Fruit fly (Drosophila melanogaster) whole organism, embryonic: ENCODE measurements around the gene Cpr67Fb.

Source experiments
- ATbp ChIP-seq: fragments of 200-800 bp; sonication (Bioruptor generic); optimal IDR thresholded peaks from 2 replicates; lab custom pipeline; 2017; ENCODE audit warnings: missing biosample characterization, mild to moderate bottlenecking, missing genetic modification characterization, missing genetic modification reagents
- CG10209 ChIP-seq: fragments of 200-800 bp; sonication (Bioruptor generic); optimal IDR thresholded peaks from 3 replicates; lab custom pipeline; 2017; ENCODE audit warnings: missing biosample characterization, mild to moderate bottlenecking, missing genetic modification characterization, missing genetic modification reagents
- CG1024 ChIP-seq: fragments of 200-800 bp; sonication (Bioruptor generic); IDR thresholded peaks from 2 replicates; pipeline ENCODE4 v1.3.6; 2022; ENCODE audit warnings: missing biosample characterization, missing genetic modification characterization
- CG10321 ChIP-seq: fragments of 200-800 bp; sonication (Bioruptor generic); IDR thresholded peaks from 2 replicates; pipeline ENCODE4 v1.3.6; 2022; ENCODE audit warnings: missing biosample characterization, missing genetic modification characterization
- CG10431 ChIP-seq: fragments of 200-800 bp; sonication (Bioruptor generic); optimal IDR thresholded peaks from 3 replicates; lab custom pipeline; 2018; ENCODE audit warnings: missing biosample characterization, mild to moderate bottlenecking, missing genetic modification characterization
- CG10979 ChIP-seq: fragments of 200-800 bp; sonication (Bioruptor generic); optimal IDR thresholded peaks from 2 replicates; lab custom pipeline; 2018; ENCODE audit warnings: missing biosample characterization, mild to moderate bottlenecking, missing genetic modification characterization, moderate library complexity
- CG12104 ChIP-seq: fragments of 200-800 bp; sonication (Bioruptor generic); optimal IDR thresholded peaks from 3 replicates; lab custom pipeline; 2016; ENCODE audit warnings: missing biosample characterization, missing genetic modification characterization
- CG12236 ChIP-seq: fragments of 200-800 bp; sonication (Bioruptor generic); optimal IDR thresholded peaks from 2 replicates; lab custom pipeline; 2016; ENCODE audit warnings: missing biosample characterization, missing genetic modification characterization
- CG15696 ChIP-seq: fragments of 200-800 bp; sonication (Bioruptor generic); optimal IDR thresholded peaks from 2 replicates; lab custom pipeline; 2019; ENCODE audit warnings: missing biosample characterization, mild to moderate bottlenecking, missing genetic modification characterization, moderate library complexity
- CG1647 ChIP-seq: fragments of 200-800 bp; sonication (Bioruptor generic); optimal IDR thresholded peaks from 3 replicates; lab custom pipeline; 2016; ENCODE audit warnings: missing biosample characterization, missing genetic modification characterization
- CG17568 ChIP-seq: fragments of 200-800 bp; sonication (Bioruptor generic); optimal IDR thresholded peaks from 2 replicates; lab custom pipeline; 2018; ENCODE audit warnings: missing biosample characterization, mild to moderate bottlenecking, missing genetic modification characterization, moderate library complexity
- CG1832 ChIP-seq: fragments of 200-800 bp; sonication (Bioruptor generic); optimal IDR thresholded peaks from 2 replicates; lab custom pipeline; 2017; ENCODE audit warnings: missing biosample characterization, mild to moderate bottlenecking, missing genetic modification characterization, inconsistent platforms
- CG2116 ChIP-seq: fragments of 200-800 bp; sonication (Bioruptor generic); optimal IDR thresholded peaks from 3 replicates; lab custom pipeline; 2018; ENCODE audit warnings: missing biosample characterization, mild to moderate bottlenecking, missing genetic modification characterization
- CG2199 ChIP-seq: fragments of 200-800 bp; sonication (Bioruptor generic); IDR thresholded peaks from 3 replicates; pipeline ENCODE4 v1.3.6; 2022; ENCODE audit warnings: missing biosample characterization, missing genetic modification characterization
- CG33557 ChIP-seq: fragments of 200-800 bp; sonication (Bioruptor generic); optimal IDR thresholded peaks from 2 replicates; lab custom pipeline; 2019; ENCODE audit warnings: missing biosample characterization, mild to moderate bottlenecking, missing genetic modification characterization, moderate library complexity
- CG3407 ChIP-seq: fragments of 200-800 bp; sonication (Bioruptor generic); optimal IDR thresholded peaks from 2 replicates; lab custom pipeline; 2018; ENCODE audit warnings: missing biosample characterization, mild to moderate bottlenecking, missing genetic modification characterization
- CG4424 ChIP-seq: fragments of 200-800 bp; sonication (Bioruptor generic); optimal IDR thresholded peaks from 3 replicates; lab custom pipeline; 2016; ENCODE audit warnings: missing biosample characterization, missing genetic modification characterization
- CG8290 ChIP-seq, 3 experiments: fragments of 200-800 bp; sonication (Bioruptor generic); optimal IDR thresholded peaks; 2 replicates each; lab custom pipeline; 2016 to 2019; ENCODE audit warnings: missing biosample characterization in 3 of 3, missing genetic modification characterization in 3 of 3, mild to moderate bottlenecking in 2 of 3, moderate library complexity in 1 of 3
- CG8388 ChIP-seq: fragments of 200-800 bp; sonication (Bioruptor generic); optimal IDR thresholded peaks from 2 replicates; lab custom pipeline; 2019; ENCODE audit warnings: missing biosample characterization, mild to moderate bottlenecking, missing genetic modification characterization, moderate library complexity
- CG8924 ChIP-seq: fragments of 200-800 bp; optimal IDR thresholded peaks from 3 replicates; lab custom pipeline; 2019; ENCODE audit warnings: missing biosample characterization, mild to moderate bottlenecking, missing genetic modification characterization, moderate library complexity
- CHES-1-like ChIP-seq: fragments of 200-800 bp; sonication (Bioruptor generic); optimal IDR thresholded peaks from 2 replicates; lab custom pipeline; 2016; ENCODE audit warnings: missing biosample characterization, missing genetic modification characterization
- CTCF ChIP-seq: fragments of 200-800 bp; sonication (Bioruptor generic); optimal IDR thresholded peaks from 2 replicates; lab custom pipeline; 2017; ENCODE audit warnings: missing biosample characterization, mild to moderate bottlenecking, missing genetic modification characterization, moderate library complexity
- CoRest ChIP-seq: fragments of 200-800 bp; sonication (Bioruptor generic); optimal IDR thresholded peaks from 3 replicates; lab custom pipeline; 2018; ENCODE audit warnings: missing biosample characterization, mild to moderate bottlenecking, missing genetic modification characterization, moderate library complexity
- Dad ChIP-seq: fragments of 200-800 bp; sonication (Bioruptor generic); optimal IDR thresholded peaks from 3 replicates; lab custom pipeline; 2016; ENCODE audit warnings: missing biosample characterization, missing genetic modification characterization
- NC2α ChIP-seq: fragments of 200-800 bp; sonication (Bioruptor generic); optimal IDR thresholded peaks from 2 replicates; lab custom pipeline; 2016; ENCODE audit warnings: missing biosample characterization, missing genetic modification characterization
- Pdp1 ChIP-seq, 2 experiments: fragments of 200-800 bp; sonication (Bioruptor generic); optimal IDR thresholded peaks; 3 replicates each; lab custom pipeline; 2016; ENCODE audit warnings: missing biosample characterization in 2 of 2, missing genetic modification characterization in 2 of 2, mild to moderate bottlenecking in 1 of 2, moderate library complexity in 1 of 2
- Ssrp ChIP-seq: fragments of 200-800 bp; sonication (Bioruptor generic); optimal IDR thresholded peaks from 2 replicates; lab custom pipeline; 2018; ENCODE audit warnings: missing biosample characterization, mild to moderate bottlenecking, missing genetic modification characterization, moderate library complexity
- ash1 ChIP-seq: fragments of 200-800 bp; sonication (Bioruptor generic); optimal IDR thresholded peaks from 2 replicates; lab custom pipeline; 2018; ENCODE audit warnings: missing biosample characterization, mild to moderate bottlenecking, missing genetic modification characterization
- bab2 ChIP-seq: fragments of 200-800 bp; sonication (Bioruptor generic); optimal IDR thresholded peaks from 2 replicates; lab custom pipeline; 2016; ENCODE audit warnings: missing biosample characterization, missing genetic modification characterization
- bsh ChIP-seq, 2 experiments: fragments of 200-800 bp; sonication (Bioruptor generic); optimal IDR thresholded peaks; 2 replicates each; lab custom pipeline; 2017 to 2018; ENCODE audit warnings: mild to moderate bottlenecking in 2 of 2, missing biosample characterization in 2 of 2, missing genetic modification characterization in 2 of 2, moderate library complexity in 1 of 2
- chif ChIP-seq, 2 experiments: fragments of 200-800 bp; sonication (Bioruptor generic); optimal IDR thresholded peaks; 3 replicates each; lab custom pipeline; 2016; ENCODE audit warnings: missing biosample characterization in 2 of 2, missing genetic modification characterization in 2 of 2
- chm ChIP-seq: fragments of 200-800 bp; sonication (Bioruptor generic); IDR thresholded peaks from 2 replicates; pipeline ENCODE4 v1.3.6; 2022; ENCODE audit warnings: missing biosample characterization, missing genetic modification characterization
- ci ChIP-seq: fragments of 200-800 bp; sonication (Bioruptor generic); IDR thresholded peaks from 3 replicates; pipeline ENCODE4 v1.3.6; 2022; ENCODE audit warnings: missing biosample characterization, missing genetic modification characterization
- dm ChIP-seq: fragments of 200-800 bp; sonication (Bioruptor generic); optimal IDR thresholded peaks from 3 replicates; lab custom pipeline; 2016; ENCODE audit warnings: missing biosample characterization, missing genetic modification characterization
- dmrt11E ChIP-seq: fragments of 200-800 bp; sonication (Bioruptor generic); optimal IDR thresholded peaks from 3 replicates; lab custom pipeline; 2018; ENCODE audit warnings: missing biosample characterization, mild to moderate bottlenecking, missing genetic modification characterization, moderate library complexity
- gcm ChIP-seq: fragments of 200-800 bp; sonication (Bioruptor generic); optimal IDR thresholded peaks from 2 replicates; lab custom pipeline; 2019; ENCODE audit warnings: missing biosample characterization, mild to moderate bottlenecking, missing genetic modification characterization, moderate library complexity
- gem ChIP-seq: fragments of 200-800 bp; sonication (Bioruptor generic); optimal IDR thresholded peaks from 2 replicates; lab custom pipeline; 2019; ENCODE audit warnings: missing biosample characterization, mild to moderate bottlenecking, missing genetic modification characterization, moderate library complexity
- grn ChIP-seq: fragments of 200-800 bp; sonication (Bioruptor generic); optimal IDR thresholded peaks from 3 replicates; lab custom pipeline; 2017; ENCODE audit warnings: missing biosample characterization, missing genetic modification characterization
- gsb-n ChIP-seq: fragments of 200-800 bp; sonication (Bioruptor generic); optimal IDR thresholded peaks from 3 replicates; lab custom pipeline; 2018; ENCODE audit warnings: missing biosample characterization, mild to moderate bottlenecking, missing genetic modification characterization
- kni ChIP-seq: fragments of 200-800 bp; sonication (Bioruptor generic); optimal IDR thresholded peaks from 3 replicates; lab custom pipeline; 2017; ENCODE audit warnings: mild to moderate bottlenecking, missing biosample characterization, missing genetic modification reagents, missing genetic modification characterization
- knrl ChIP-seq: fragments of 200-800 bp; sonication (Bioruptor generic); IDR thresholded peaks from 3 replicates; pipeline ENCODE4 v1.3.6; 2022; ENCODE audit warnings: missing biosample characterization, missing genetic modification characterization; ENCODE audit not compliant: partially characterized antibody
- lola ChIP-seq, 3 experiments: fragments of >200 bp in 2 of 3; fragments of 200-800 bp in 1 of 3; sonication (Bioruptor generic) in 1 of 3; optimal IDR thresholded peaks; 2 replicates each; lab custom pipeline; 2017 to 2019; ENCODE audit warnings: missing biosample characterization in 3 of 3, missing genetic modification characterization in 3 of 3, mild to moderate bottlenecking in 1 of 3, moderate library complexity in 1 of 3
- lov ChIP-seq, 2 experiments: fragments of 200-800 bp in 1 of 2; fragments of >200 bp in 1 of 2; sonication (Bioruptor generic) in 1 of 2; IDR thresholded peaks in 1 of 2; optimal IDR thresholded peaks in 1 of 2; 2 replicates in 1 of 2; 3 replicates in 1 of 2; pipeline versions ENCODE4 v1.3.6 to Lab custom; 2017 to 2022; ENCODE audit warnings: missing biosample characterization in 1 of 2, missing genetic modification characterization in 1 of 2
- nerfin-1 ChIP-seq: fragments of 200-800 bp; sonication (Bioruptor generic); optimal IDR thresholded peaks from 3 replicates; lab custom pipeline; 2019; ENCODE audit warnings: missing biosample characterization, mild to moderate bottlenecking, missing genetic modification characterization, moderate library complexity
- sens ChIP-seq: fragments of 200-800 bp; sonication (Bioruptor generic); peaks from one replicate; lab custom pipeline; 2016; ENCODE audit warnings: missing biosample characterization, missing genetic modification characterization
- sqz ChIP-seq: fragments of 200-800 bp; sonication (Bioruptor generic); optimal IDR thresholded peaks from 3 replicates; lab custom pipeline; 2018; ENCODE audit warnings: missing biosample characterization, mild to moderate bottlenecking, missing genetic modification characterization
- stwl ChIP-seq: fragments of 200-800 bp; sonication (Bioruptor generic); optimal IDR thresholded peaks from 3 replicates; lab custom pipeline; 2018; ENCODE audit warnings: missing biosample characterization, mild to moderate bottlenecking, missing genetic modification characterization, moderate library complexity
- trem ChIP-seq: fragments of 200-800 bp; optimal IDR thresholded peaks from 3 replicates; lab custom pipeline; 2019; ENCODE audit warnings: missing biosample characterization, mild to moderate bottlenecking, missing genetic modification characterization, moderate library complexity
- twi ChIP-seq: fragments of 200-800 bp; optimal IDR thresholded peaks from 2 replicates; lab custom pipeline; 2019; ENCODE audit warnings: missing biosample characterization, mild to moderate bottlenecking, missing genetic modification characterization, moderate library complexity

The Cpr67Fb gene

dm6 chr3L:10858569-10858968 lies 35.4 kb upstream of the Cpr67Fb start (continued):
- TF ChIP-seq CG8924 (tag; lab: Kevin White, UChicago) (peak; percentile 15), NC2α (GFP tag; lab: Kevin White, UChicago) (no peak), gsb-n (tag; lab: Kevin White, UChicago) (no peak), CG10979 (peak; percentile 7), CG10321 (GFP tag; lab: Robert Waterston, UW) (peak; percentile 24; the same call in 1 of the 2 replicates), knrl (GFP tag; lab: Robert Waterston, UW) (no peak), CG1647 (GFP tag; lab: Kevin White, UChicago) (no peak), ash1 (GFP tag; lab: Kevin White, UChicago) (no peak), lov (optimal IDR thresholded peaks at IDR 0.05; lab: Kevin White, UChicago) (no peak), lov (GFP tag; IDR thresholded peaks at IDR 0.05; lab: Robert Waterston, UW) (peak; percentile 39; the same call in 1 of the 3 replicates), CG4424 (GFP tag; lab: Kevin White, UChicago) (peak; percentile 18), CoRest (tag; lab: Kevin White, UChicago) (no peak), sqz (GFP tag; lab: Kevin White, UChicago) (peak; percentile 24), nerfin-1 (tag; lab: Kevin White, UChicago) (peak; percentile 48), CG12104 (GFP tag; lab: Kevin White, UChicago) (peak; percentile 1), dm (GFP tag; lab: Kevin White, UChicago) (peak; percentile 26), twi (tag; lab: Kevin White, UChicago) (peak; percentile 2), CG17568 (peak; percentile 45), kni (GFP tag; lab: Kevin White, UChicago) (peak; percentile 48), chif (GFP tag; optimal IDR thresholded peaks at IDR 0.05; lab: Kevin White, UChicago) (peak; percentile 18), stwl (tag; lab: Kevin White, UChicago) (peak; percentile 9), chm (GFP tag; lab: Robert Waterston, UW) (peak; percentile 74), CG10431 (GFP tag; lab: Kevin White, UChicago) (peak; percentile 97), lola (GFP tag; optimal IDR thresholded peaks at IDR 0.05; lab: Kevin White, UChicago) (peak in 1 of 3 experiments; percentile 38), ci (GFP tag; lab: Robert Waterston, UW) (peak; percentile 51; the same call in 1 of the 3 replicates), dmrt11E (tag; lab: Kevin White, UChicago) (peak; percentile 57), gcm (GFP tag; lab: Kevin White, UChicago) (peak; percentile 1), CG12236 (GFP tag; lab: Kevin White, UChicago) (peak; percentile 57), CHES-1-like (GFP tag; lab: Kevin White, UChicago) (no peak), CG2116 (GFP tag; lab: Kevin White, UChicago) (peak; percentile 15), CG1832 (GFP tag; lab: Kevin White, UChicago) (peak; percentile 57), grn (GFP tag; lab: Kevin White, UChicago) (peak; percentile 39), gem (tag; lab: Kevin White, UChicago) (peak; percentile 24), Ssrp (tag; lab: Kevin White, UChicago) (peak; percentile 5), bsh (GFP tag; optimal IDR thresholded peaks at IDR 0.05; lab: Kevin White, UChicago) (peak in 1 of 2 experiments; percentile 34), CG2199 (GFP tag; lab: Robert Waterston, UW) (peak; percentile 47; the same call in 2 of the 3 replicates), CG10209 (peak; percentile 18), CTCF (GFP tag; lab: Kevin White, UChicago) (no peak), Dad (peak; percentile 31), Pdp1 (GFP tag; optimal IDR thresholded peaks at IDR 0.05; lab: Kevin White, UChicago) (peak in 1 of 2 experiments; percentile 13), CG15696 (tag; lab: Kevin White, UChicago) (peak; percentile 65), trem (tag; lab: Kevin White, UChicago) (peak; percentile 28), CG33557 (GFP tag; lab: Kevin White, UChicago) (peak; percentile 38), CG3407 (peak; percentile 32), CG1024 (GFP tag; lab: Robert Waterston, UW) (no peak), CG8290 (GFP tag; optimal IDR thresholded peaks at IDR 0.05; lab: Kevin White, UChicago) (peak; percentile 3), CG8290 (tag; optimal IDR thresholded peaks at IDR 0.05; lab: Kevin White, UChicago) (no peak), sens (GFP tag; lab: Kevin White, UChicago) (peak; percentile 82), ATbp (GFP tag; lab: Kevin White, UChicago) (peak; percentile 46), CG8388 (peak; percentile 1), bab2 (GFP tag; lab: Kevin White, UChicago) (peak; percentile 43)
